Worm (Caenorhabditis elegans): ENCODE data around the gene utx-1.

- TF ChIP-seq aly-1 (tag; optimal IDR thresholded peaks at IDR 0.05): no peak
- no peak for TF ChIP-seq ceh-13 (GFP tag; optimal IDR thresholded peaks at IDR 0.05)
- no peak for TF ChIP-seq ama-1 (optimal IDR thresholded peaks at IDR 0.05)
- TF ChIP-seq hmg-4 (GFP tag; optimal IDR thresholded peaks at IDR 0.05): no peak
- no peak for TF ChIP-seq tra-4 (tag; optimal IDR thresholded peaks at IDR 0.05)
- no peak for TF ChIP-seq ets-7 (tag; optimal IDR thresholded peaks at IDR 0.05)
- TF ChIP-seq pes-1 (GFP tag; IDR thresholded peaks at IDR 0.05): no peak
- TF ChIP-seq tbx-11 (GFP tag; IDR thresholded peaks at IDR 0.05): no peak
- TF ChIP-seq hnd-1 (tag; optimal IDR thresholded peaks at IDR 0.05): no peak
- TF ChIP-seq hmbx-1 (tag; optimal IDR thresholded peaks at IDR 0.05): no peak
- no peak for TF ChIP-seq ceh-36 (tag; optimal IDR thresholded peaks at IDR 0.05)
These were observed 6.9 kb downstream of the utx-1 start for ce11 chrX:8563663-8564450.
